Worm (Caenorhabditis elegans): ENCODE data around the gene emc-5.

Gene emc-5

ce11 chrII:11495806-11496205 is 774 bp upstream of the emc-5 start:
- no peak for TF ChIP-seq skn-1 (tag; optimal IDR thresholded peaks at IDR 0.05)
- TF ChIP-seq lsy-2 (tag; optimal IDR thresholded peaks at IDR 0.05), result no peak
- no peak for TF ChIP-seq peb-1 (tag; optimal IDR thresholded peaks at IDR 0.05)
- TF ChIP-seq zag-1 (tag; optimal IDR thresholded peaks at IDR 0.05), result no peak
- TF ChIP-seq snpc-4 (tag; optimal IDR thresholded peaks at IDR 0.05), result no peak
- TF ChIP-seq lin-13 (GFP tag; optimal IDR thresholded peaks at IDR 0.05), result no peak
- no peak for TF ChIP-seq lin-11 (tag; optimal IDR thresholded peaks at IDR 0.05)
- TF ChIP-seq nhr-6 (tag; optimal IDR thresholded peaks at IDR 0.05), result no peak
- TF ChIP-seq ama-1 (optimal IDR thresholded peaks at IDR 0.05), result no peak
- no peak for TF ChIP-seq ZK546.5 (tag; optimal IDR thresholded peaks at IDR 0.05)

ce11 chrII:11497365-11497764 is 785 bp downstream of the emc-5 start, which contains the start of gene B0334.5:
TSS of gene B0334.5 (plus strand) at chrII:11497665.
- TF ChIP-seq ama-1 (optimal IDR thresholded peaks at IDR 0.05) (no peak), nhr-6 (tag; optimal IDR thresholded peaks at IDR 0.05) (no peak), nhr-11 (tag; optimal IDR thresholded peaks at IDR 0.05) (no peak), nhr-10 (tag; optimal IDR thresholded peaks at IDR 0.05) (no peak)

ce11 chrII:11500198-11500597 is 3.6 kb downstream of the emc-5 start, which contains the start of gene B0334.20:
TSS of gene B0334.20 (minus strand) at chrII:11500459.
- TF ChIP-seq sem-4 (tag; optimal IDR thresholded peaks at IDR 0.05) (no peak), fos-1 (tag; optimal IDR thresholded peaks at IDR 0.05) (peak; percentile 53)

ce11 chrII:11501956-11502355 is 5.4 kb downstream of the emc-5 start:
- peak; percentile 36 for TF ChIP-seq fos-1 (tag; optimal IDR thresholded peaks at IDR 0.05)
- TF ChIP-seq nhr-25 (tag; optimal IDR thresholded peaks at IDR 0.05), result peak; percentile 7
- TF ChIP-seq unc-55 (GFP tag; optimal IDR thresholded peaks at IDR 0.05), result no peak
- no peak for TF ChIP-seq ztf-4 (tag; optimal IDR thresholded peaks at IDR 0.05)
- TF ChIP-seq lsy-2 (tag; optimal IDR thresholded peaks at IDR 0.05), result peak in 1 of 2 experiments; percentile 12
- peak; percentile 56 for TF ChIP-seq sma-9 (GFP tag; optimal IDR thresholded peaks at IDR 0.05)
- TF ChIP-seq sma-9 (tag; optimal IDR thresholded peaks at IDR 0.05), result no peak
- peak; percentile 84 for TF ChIP-seq nhr-21 (tag; optimal IDR thresholded peaks at IDR 0.05)
- TF ChIP-seq crh-2 (tag; optimal IDR thresholded peaks at IDR 0.05), result peak; percentile 5
- peak; percentile 90 for TF ChIP-seq blmp-1 (tag; optimal IDR thresholded peaks at IDR 0.05; ENCODE audit: insufficient read depth)

ce11 chrII:11503761-11504160 is 7.2 kb downstream of the emc-5 start:
- TF ChIP-seq unc-62 (GFP tag; optimal IDR thresholded peaks at IDR 0.05) (no peak), fos-1 (tag; optimal IDR thresholded peaks at IDR 0.05) (no peak), lsy-2 (tag; optimal IDR thresholded peaks at IDR 0.05) (no peak), ZK546.5 (tag; optimal IDR thresholded peaks at IDR 0.05) (no peak), mab-5 (tag; optimal IDR thresholded peaks at IDR 0.05) (no peak), elt-1 (tag; optimal IDR thresholded peaks at IDR 0.05) (no peak), lin-39 (tag; optimal IDR thresholded peaks at IDR 0.05) (no peak)

- TF ChIP-seq ceh-82 (tag; optimal IDR thresholded peaks at IDR 0.05), result no peak
- TF ChIP-seq ceh-16 (tag; optimal IDR thresholded peaks at IDR 0.05), result no peak
- no peak for TF ChIP-seq nhr-11 (tag; optimal IDR thresholded peaks at IDR 0.05)
- TF ChIP-seq nhr-23 (tag; optimal IDR thresholded peaks at IDR 0.05), result no peak
- TF ChIP-seq skn-1 (tag; optimal IDR thresholded peaks at IDR 0.05), result no peak
- no peak for TF ChIP-seq elt-3 (tag; optimal IDR thresholded peaks at IDR 0.05)
- no peak for TF ChIP-seq mbf-1 (tag; optimal IDR thresholded peaks at IDR 0.05)
- no peak for TF ChIP-seq lin-39 (tag; optimal IDR thresholded peaks at IDR 0.05)
- TF ChIP-seq R02D3.7 (tag; optimal IDR thresholded peaks at IDR 0.05), result no peak
Measured at ce11 chrII:11510373-11510772, 13.8 kb downstream of the emc-5 start, which contains the start of gene npr-41. TSS of gene npr-41 (plus strand) at chrII:11510673.

- TF ChIP-seq sma-9 (GFP tag; optimal IDR thresholded peaks at IDR 0.05) (no peak), sma-9 (tag; optimal IDR thresholded peaks at IDR 0.05) (no peak), unc-39 (tag; optimal IDR thresholded peaks at IDR 0.05) (no peak), sma-3 (GFP tag; optimal IDR thresholded peaks at IDR 0.05) (no peak), lin-11 (tag; optimal IDR thresholded peaks at IDR 0.05) (no peak), gmeb-1 (tag; optimal IDR thresholded peaks at IDR 0.05) (no peak), C34F6.9 (tag; optimal IDR thresholded peaks at IDR 0.05) (no peak), peb-1 (tag; optimal IDR thresholded peaks at IDR 0.05) (no peak)
Measured at ce11 chrII:11512921-11513320, 16.3 kb downstream of the emc-5 start.

Data from whole organism, L2 larva.